Worm (Caenorhabditis elegans) whole organism, L4 larva: ENCODE data around the gene R13H4.7.

Experiments
- D1046.2 ChIP-seq: fragments of 200-800 bp; sonication (Bioruptor generic); IDR thresholded peaks from 2 replicates; pipeline ENCODE4 v1.3.6; 2022; ENCODE audit warnings: missing genetic modification characterization, missing compliant biosample characterization
- F49E8.2 ChIP-seq: sonication (generic microtip); optimal IDR thresholded peaks from 2 replicates; lab custom pipeline; 2016; ENCODE audit warnings: missing compliant biosample characterization, mild to moderate bottlenecking, missing genetic modification characterization, borderline replicate concordance
- ama-1 ChIP-seq: fragments of 150-350 bp; optimal IDR thresholded peaks from 2 replicates; lab custom pipeline; 2014; ENCODE audit warnings: inconsistent platforms, mixed read lengths
- ceh-28 ChIP-seq: fragments of 150-350 bp; optimal IDR thresholded peaks from 2 replicates; lab custom pipeline; 2014; ENCODE audit warnings: missing biosample characterization, missing genetic modification reagents, missing genetic modification characterization
- ces-1 ChIP-seq: fragments of 150-350 bp; sonication (generic microtip); optimal IDR thresholded peaks from 4 replicates; lab custom pipeline; 2014; ENCODE audit warnings: missing biosample characterization, missing genetic modification reagents, missing genetic modification characterization
- egl-27 ChIP-seq: sonication (generic microtip); optimal IDR thresholded peaks from 3 replicates; lab custom pipeline; 2017; ENCODE audit warnings: missing biosample characterization, missing genetic modification reagents, missing genetic modification characterization
- hlh-30 ChIP-seq: sonication (generic microtip); optimal IDR thresholded peaks from 2 replicates; lab custom pipeline; 2017; ENCODE audit warnings: antibody characterized with exemption, mild to moderate bottlenecking, missing genetic modification characterization, missing compliant biosample characterization; ENCODE audit not compliant: insufficient read depth
- lin-13 ChIP-seq: fragments of 150-350 bp; optimal IDR thresholded peaks from 2 replicates; lab custom pipeline; 2014; ENCODE audit warnings: missing biosample characterization, missing genetic modification reagents, missing genetic modification characterization
- nhr-10 ChIP-seq: fragments of 150-350 bp; optimal IDR thresholded peaks from 2 replicates; lab custom pipeline; 2014; ENCODE audit warnings: missing biosample characterization, missing genetic modification characterization
- sdz-12 ChIP-seq: fragments of 200-800 bp; sonication (Bioruptor generic); optimal IDR thresholded peaks from 2 replicates; lab custom pipeline; 2018; ENCODE audit warnings: mild to moderate bottlenecking, missing genetic modification characterization, missing compliant biosample characterization

DNA sequence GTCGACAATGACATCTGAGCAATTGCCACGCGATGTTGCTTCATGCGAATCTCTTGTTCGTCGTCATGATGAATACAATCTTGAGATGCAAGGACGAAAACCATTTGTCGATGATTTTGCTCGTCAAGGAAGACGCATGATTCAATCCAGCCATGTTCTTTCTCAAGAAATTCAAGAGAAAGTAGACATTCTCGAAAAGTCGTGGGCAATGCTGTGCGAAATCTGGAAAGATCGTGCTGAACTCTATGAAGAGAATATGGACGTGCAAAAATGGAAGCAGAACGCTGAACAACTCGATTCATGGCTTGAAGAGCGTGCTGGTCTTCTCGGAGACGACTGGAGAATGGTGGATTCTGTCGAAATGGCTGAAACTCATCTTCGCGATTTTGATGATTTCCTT lies 45.2 kb upstream of the R13H4.7 start:
- TF ChIP-seq lin-13 (GFP tag; lab: Kevin White, UChicago): no peak
- no peak for TF ChIP-seq F49E8.2 (tag; lab: Kevin White, UChicago)
- no peak for TF ChIP-seq egl-27 (tag; lab: Kevin White, UChicago)
- no peak for TF ChIP-seq ces-1 (GFP tag; lab: Kevin White, UChicago)
- TF ChIP-seq D1046.2: no peak
- no peak for TF ChIP-seq hlh-30 (tag; lab: Kevin White, UChicago)
- TF ChIP-seq ama-1 (lab: Kevin White, UChicago): no peak
- no peak for TF ChIP-seq nhr-10
- TF ChIP-seq sdz-12 (GFP tag; lab: Kevin White, UChicago): no peak
- no peak for TF ChIP-seq ceh-28 (tag; lab: Kevin White, UChicago)
